Worm (Caenorhabditis elegans) whole organism, late embryonic: ENCODE results near the gene K02F3.9.

Experiments used
- ceh-24 ChIP-seq: sonication (generic microtip); optimal IDR thresholded peaks from 2 replicates; lab custom pipeline; 2016; ENCODE audit warnings: mild to moderate bottlenecking, missing genetic modification characterization, missing compliant biosample characterization
- ceh-6 ChIP-seq: fragments of 200-800 bp; sonication (Bioruptor generic); optimal IDR thresholded peaks from 2 replicates; lab custom pipeline; 2018; ENCODE audit warnings: mild to moderate bottlenecking, missing genetic modification characterization, missing compliant biosample characterization
- elt-2 ChIP-seq: sonication (generic microtip); optimal IDR thresholded peaks from 2 replicates; lab custom pipeline; 2016; ENCODE audit warnings: missing genetic modification reagents, missing genetic modification characterization, missing compliant biosample characterization
- elt-4 ChIP-seq: sonication (generic microtip); optimal IDR thresholded peaks from 2 replicates; lab custom pipeline; 2016; ENCODE audit warnings: missing genetic modification characterization, missing compliant biosample characterization
- ets-4 ChIP-seq: sonication (generic microtip); optimal IDR thresholded peaks from 2 replicates; lab custom pipeline; 2016; ENCODE audit warnings: missing genetic modification characterization, missing compliant biosample characterization
- lin-11 ChIP-seq: fragments of 200-800 bp; sonication (Bioruptor generic); optimal IDR thresholded peaks from 2 replicates; lab custom pipeline; 2018; ENCODE audit warnings: mild to moderate bottlenecking, missing genetic modification characterization, missing compliant biosample characterization
- nfya-1 ChIP-seq: sonication (generic microtip); optimal IDR thresholded peaks from 2 replicates; lab custom pipeline; 2017; ENCODE audit warnings: missing genetic modification characterization, mild to moderate bottlenecking, missing compliant biosample characterization, antibody characterized with exemption, moderate library complexity
- odd-2 ChIP-seq: sonication (generic microtip); optimal IDR thresholded peaks from 2 replicates; lab custom pipeline; 2017; ENCODE audit warnings: antibody characterized with exemption, mild to moderate bottlenecking, missing genetic modification characterization, missing compliant biosample characterization
- pha-4 ChIP-seq: fragments of 150-350 bp; optimal IDR thresholded peaks from 2 replicates; lab custom pipeline; 2018; ENCODE audit warnings: missing biosample characterization, missing genetic modification reagents, missing genetic modification characterization
- unc-3 ChIP-seq, 2 experiments: fragments of 200-800 bp in 1 of 2; sonication (Bioruptor generic) in 1 of 2; sonication (generic microtip) in 1 of 2; conservative IDR thresholded peaks in 1 of 2; optimal IDR thresholded peaks in 1 of 2; 2 replicates each; pipeline versions ENCODE4 v1.3.6 to Lab custom; 2016 to 2022; ENCODE audit warnings: missing compliant biosample characterization in 2 of 2, missing genetic modification characterization in 2 of 2, missing genetic modification reagents in 1 of 2
- unc-55 ChIP-seq: sonication (generic microtip); optimal IDR thresholded peaks from 2 replicates; lab custom pipeline; 2017; ENCODE audit warnings: missing biosample characterization, missing genetic modification reagents, missing genetic modification characterization
- unc-86 ChIP-seq: sonication (generic microtip); optimal IDR thresholded peaks from 2 replicates; lab custom pipeline; 2016; ENCODE audit warnings: missing genetic modification characterization, missing compliant biosample characterization
- ztf-16 ChIP-seq: sonication (generic microtip); optimal IDR thresholded peaks from 2 replicates; lab custom pipeline; 2017; ENCODE audit warnings: missing genetic modification characterization, missing compliant biosample characterization

- no peak for TF ChIP-seq elt-4
- no peak for TF ChIP-seq unc-3 (GFP tag; conservative IDR thresholded peaks at IDR 0.05; lab: Robert Waterston, UW)
- TF ChIP-seq unc-3 (tag; optimal IDR thresholded peaks at IDR 0.05; lab: Kevin White, UChicago): no peak
- TF ChIP-seq lin-11: no peak
- TF ChIP-seq unc-86 (tag; lab: Kevin White, UChicago): no peak
- no peak for TF ChIP-seq ceh-6 (GFP tag; lab: Kevin White, UChicago)
- TF ChIP-seq odd-2 (tag; lab: Kevin White, UChicago): no peak
- no peak for TF ChIP-seq unc-55
- TF ChIP-seq nfya-1: no peak
- TF ChIP-seq ets-4 (tag; lab: Kevin White, UChicago): no peak
- TF ChIP-seq pha-4 (tag; lab: Kevin White, UChicago): no peak
- no peak for TF ChIP-seq ceh-24 (tag; lab: Kevin White, UChicago)
- TF ChIP-seq ztf-16 (tag; lab: Kevin White, UChicago): no peak
- TF ChIP-seq elt-2 (tag; lab: Kevin White, UChicago): no peak
Measured at ce11 chrIII:844577-844976, 3.4 kb upstream of the K02F3.9 start.
